Fruit fly (Drosophila melanogaster): Measurements from ENCODE around the gene Fife.

dm6 chr3L:2636023-2636968, 75.2 kb downstream of the Fife start:
- TF ChIP-seq CTCF (optimal IDR thresholded peaks at IDR 0.05), result no peak
- TF ChIP-seq CG8478 (optimal IDR thresholded peaks at IDR 0.05), result no peak

All from S2 (cell line).